Worm (Caenorhabditis elegans): ENCODE results near the gene C31E10.11.

C31E10.11 gene

ce11 chrX:14024400-14024953 lies 33.9 kb upstream of the C31E10.11 start:
- TF ChIP-seq lin-35 (GFP tag; optimal IDR thresholded peaks at IDR 0.05) (peak in 1 of 2 experiments; percentile 26), nhr-71 (tag; optimal IDR thresholded peaks at IDR 0.05) (no peak), lin-14 (GFP tag; optimal IDR thresholded peaks at IDR 0.05) (peak; percentile 40), zag-1 (tag; optimal IDR thresholded peaks at IDR 0.05) (no peak), hlh-4 (tag; optimal IDR thresholded peaks at IDR 0.05) (no peak), elt-2 (tag; optimal IDR thresholded peaks at IDR 0.05) (peak; percentile 50), nhr-20 (tag; optimal IDR thresholded peaks at IDR 0.05) (peak; percentile 15)

DNA sequence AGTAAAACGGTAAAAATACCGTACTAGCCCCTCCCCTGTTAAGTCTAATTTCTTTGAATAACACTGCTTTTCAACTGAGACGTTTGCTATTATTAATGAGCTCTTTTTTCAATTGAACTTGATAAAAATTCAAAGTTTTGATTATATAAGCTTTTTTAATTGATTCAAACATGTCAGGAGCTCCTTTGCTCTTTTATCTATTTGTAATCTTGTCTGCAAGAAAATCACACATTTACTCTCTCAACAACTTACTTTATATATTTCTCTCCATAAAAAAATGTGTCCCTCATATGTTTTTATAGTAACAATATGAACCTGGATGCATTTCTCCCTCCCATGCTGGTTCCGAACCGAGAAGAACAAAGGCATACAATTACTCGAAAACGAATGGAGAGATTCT lies 29.7 kb upstream of the C31E10.11 start, which contains the start of gene C04C11.1:
TSS of gene C04C11.1 (plus strand) at position 301 of the 400 bp plus-strand sequence.
- TF ChIP-seq nhr-85 (tag) (no peak), isw-1 (GFP tag; IDR thresholded peaks at IDR 0.05) (no peak), ztf-11 (tag; optimal IDR thresholded peaks at IDR 0.05) (no peak), lir-3 (tag; optimal IDR thresholded peaks at IDR 0.05; ENCODE audit: poor library complexity) (no peak), mdl-1 (tag; optimal IDR thresholded peaks at IDR 0.05) (no peak), hpl-2 (GFP tag; optimal IDR thresholded peaks at IDR 0.05) (no peak), lin-35 (GFP tag; optimal IDR thresholded peaks at IDR 0.05) (no peak), snpc-4 (tag; optimal IDR thresholded peaks at IDR 0.05) (no peak), mab-9 (GFP tag; IDR thresholded peaks at IDR 0.05) (no peak), ztf-4 (tag; optimal IDR thresholded peaks at IDR 0.05) (no peak), nhr-77 (tag; optimal IDR thresholded peaks at IDR 0.05) (no peak), ceh-82 (tag; optimal IDR thresholded peaks at IDR 0.05) (no peak), pag-3 (tag; optimal IDR thresholded peaks at IDR 0.05; ENCODE audit: borderline replicate concordance, insufficient read depth) (no peak), unc-30 (tag; optimal IDR thresholded peaks at IDR 0.05) (no peak), zip-4 (GFP tag; optimal IDR thresholded peaks at IDR 0.05) (no peak), hlh-4 (tag; optimal IDR thresholded peaks at IDR 0.05) (no peak), unc-86 (tag; optimal IDR thresholded peaks at IDR 0.05) (no peak), C34B4.2 (tag; optimal IDR thresholded peaks at IDR 0.05) (no peak)

DNA sequence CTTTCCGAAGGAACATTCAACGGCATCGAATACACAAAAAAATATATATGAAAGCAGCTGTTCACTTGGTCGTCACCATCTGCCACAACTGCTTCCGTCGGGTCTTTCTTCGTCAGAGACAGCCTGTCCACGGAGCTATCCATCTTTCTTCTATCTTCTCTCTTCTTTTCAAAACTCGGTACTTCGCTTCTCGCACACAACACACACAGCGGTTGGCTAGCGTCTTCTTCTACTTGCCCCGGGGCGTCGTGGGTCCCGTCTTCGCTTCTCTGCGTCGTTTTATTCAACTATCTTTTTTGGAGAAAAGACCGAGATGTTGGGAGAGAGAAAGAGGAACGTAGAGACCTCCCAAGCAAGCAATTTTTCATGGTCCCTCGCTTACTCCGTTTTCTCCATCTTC lies 26.1 kb upstream of the C31E10.11 start:
- TF ChIP-seq tlp-1 (tag; optimal IDR thresholded peaks at IDR 0.05) (no peak), egl-13 (tag; optimal IDR thresholded peaks at IDR 0.05) (peak; percentile 57), nhr-19 (GFP tag; conservative IDR thresholded peaks at IDR 0.05) (peak; percentile 55), lin-39 (tag; optimal IDR thresholded peaks at IDR 0.05) (peak; percentile 66), unc-130 (tag; optimal IDR thresholded peaks at IDR 0.05) (peak; percentile 45), nhr-85 (tag) (no peak), C16A3.4 (tag; optimal IDR thresholded peaks at IDR 0.05) (peak; percentile 13), mdl-1 (tag; optimal IDR thresholded peaks at IDR 0.05) (peak; percentile 9 to 15), aha-1 (tag; optimal IDR thresholded peaks at IDR 0.05) (no peak), grh-1 (GFP tag; IDR thresholded peaks at IDR 0.05) (no peak), ama-1 (optimal IDR thresholded peaks at IDR 0.05) (no peak), mab-9 (GFP tag; IDR thresholded peaks at IDR 0.05) (peak; percentile 45; the same call in 1 of the 2 replicates), lsy-2 (tag; optimal IDR thresholded peaks at IDR 0.05) (peak; percentile 38 to 69), nhr-28 (tag; optimal IDR thresholded peaks at IDR 0.05) (no peak), lin-13 (GFP tag; optimal IDR thresholded peaks at IDR 0.05) (peak; percentile 18), ceh-90 (tag; optimal IDR thresholded peaks at IDR 0.05) (no peak), ceh-8 (GFP tag; optimal IDR thresholded peaks at IDR 0.05) (no peak), ztf-4 (tag; optimal IDR thresholded peaks at IDR 0.05) (peak; percentile 13), rnt-1 (tag; optimal IDR thresholded peaks at IDR 0.05) (peak; percentile 66), aly-2 (tag; optimal IDR thresholded peaks at IDR 0.05) (no peak), nhr-71 (tag; optimal IDR thresholded peaks at IDR 0.05) (peak; percentile 90), vab-15 (tag; optimal IDR thresholded peaks at IDR 0.05) (no peak), elt-3 (tag; optimal IDR thresholded peaks at IDR 0.05) (no peak), nhr-47 (tag; optimal IDR thresholded peaks at IDR 0.05) (peak; percentile 61), tbx-2 (tag; optimal IDR thresholded peaks at IDR 0.05) (peak; percentile 71), sptf-1 (tag; optimal IDR thresholded peaks at IDR 0.05) (no peak), zag-1 (tag; optimal IDR thresholded peaks at IDR 0.05) (peak; percentile 48), ets-5 (GFP tag; IDR thresholded peaks at IDR 0.05) (no peak), lir-3 (tag; optimal IDR thresholded peaks at IDR 0.05; ENCODE audit: poor library complexity) (no peak), nhr-11 (tag; optimal IDR thresholded peaks at IDR 0.05) (no peak), lin-14 (GFP tag; optimal IDR thresholded peaks at IDR 0.05) (peak; percentile 96), Y116A8C.19 (tag; optimal IDR thresholded peaks at IDR 0.05; ENCODE audit: borderline replicate concordance) (no peak), nhr-90 (tag; optimal IDR thresholded peaks at IDR 0.05; ENCODE audit: poor library complexity) (no peak), ztf-11 (tag; optimal IDR thresholded peaks at IDR 0.05) (no peak)

Measured in whole organism, L1 larva.